Worm (Caenorhabditis elegans): ENCODE results near the gene bgnt-1.2.
A peak's percentile ranks its signal among the peaks of the same experiment; 100 is the strongest.

The bgnt-1.2 gene

ce11 chrV:2076043-2076442 lies 42.4 kb downstream of the bgnt-1.2 start:
- TF ChIP-seq snpc-4 (tag; optimal IDR thresholded peaks at IDR 0.05) (no peak), elt-3 (tag; optimal IDR thresholded peaks at IDR 0.05) (no peak), nhr-28 (tag; optimal IDR thresholded peaks at IDR 0.05) (no peak), unc-62 (GFP tag; optimal IDR thresholded peaks at IDR 0.05) (peak; percentile 66), unc-120 (tag; optimal IDR thresholded peaks at IDR 0.05; ENCODE audit: poor library complexity, severe bottlenecking) (peak; percentile 13)

DNA sequence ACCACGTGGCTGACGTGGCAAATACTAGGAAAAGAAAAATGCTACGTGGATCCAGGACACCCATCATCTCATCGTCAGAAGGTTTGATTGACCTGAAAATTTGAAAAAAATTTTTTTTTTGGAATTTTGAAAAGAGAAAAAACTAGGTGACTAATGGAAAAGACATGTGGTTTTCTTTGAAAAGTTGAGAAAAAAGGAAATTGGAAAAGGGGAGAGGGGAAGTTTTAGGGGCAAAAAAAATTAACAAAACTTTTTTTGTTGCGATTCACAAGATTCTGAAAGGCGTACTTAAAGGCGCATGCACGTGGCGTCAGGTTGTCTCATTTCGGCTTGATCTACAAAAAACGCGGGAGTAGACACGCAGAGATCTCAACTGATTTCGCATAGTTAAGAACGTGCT lies 45.7 kb downstream of the bgnt-1.2 start, which contains the start of gene Y40B10A.9:
Gene Y40B10A.9, minus strand, starts transcription at position 101 of the 400 bp plus-strand sequence.
- TF ChIP-seq bed-3 (GFP tag; optimal IDR thresholded peaks at IDR 0.05): no peak
- TF ChIP-seq flh-1 (GFP tag; optimal IDR thresholded peaks at IDR 0.05): no peak
- no peak for TF ChIP-seq mab-5 (tag; optimal IDR thresholded peaks at IDR 0.05)
- TF ChIP-seq ham-2 (GFP tag; optimal IDR thresholded peaks at IDR 0.05): no peak
- TF ChIP-seq ceh-39 (tag; optimal IDR thresholded peaks at IDR 0.05): no peak
- no peak for TF ChIP-seq mep-1 (tag; optimal IDR thresholded peaks at IDR 0.05)
- TF ChIP-seq nhr-76 (tag; optimal IDR thresholded peaks at IDR 0.05): no peak

DNA sequence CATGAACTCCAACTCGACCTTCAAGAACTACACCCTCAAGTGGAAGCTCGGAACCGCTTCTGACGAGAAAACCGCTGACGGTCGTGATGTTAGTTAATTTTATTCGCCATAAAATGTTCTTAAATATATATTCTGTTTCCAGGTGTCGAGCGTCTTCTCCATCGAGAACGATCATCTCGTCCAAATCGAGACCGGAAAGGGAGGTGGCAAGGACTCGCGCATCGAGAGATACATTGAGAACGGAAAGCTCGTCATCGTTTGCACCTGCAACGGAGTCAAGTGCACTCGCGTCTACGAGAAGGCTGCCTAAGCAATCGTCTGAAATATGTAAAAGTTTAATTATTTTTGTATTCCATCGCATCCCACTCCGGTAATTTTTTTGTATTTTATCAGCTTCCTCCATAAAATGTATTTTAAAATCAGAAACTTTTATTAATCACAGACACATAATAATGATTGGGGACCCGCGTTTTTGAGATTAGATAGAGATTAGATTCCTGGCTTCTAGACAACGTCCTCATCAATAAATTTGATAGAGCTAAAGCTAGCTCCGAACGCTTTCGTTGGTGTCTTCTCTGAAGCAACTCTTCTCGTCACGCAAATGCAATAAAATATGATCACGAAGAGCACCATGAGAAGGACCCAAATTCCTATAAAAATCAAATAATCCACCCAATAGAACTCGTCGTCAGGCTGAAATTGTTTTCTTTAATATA lies 49.6 kb downstream of the bgnt-1.2 start:
- TF ChIP-seq unc-120 (tag; optimal IDR thresholded peaks at IDR 0.05; ENCODE audit: poor library complexity, severe bottlenecking): no peak
- no peak for TF ChIP-seq nhr-76 (tag; optimal IDR thresholded peaks at IDR 0.05)
- TF ChIP-seq nhr-12 (tag; optimal IDR thresholded peaks at IDR 0.05): no peak
- no peak for TF ChIP-seq hlh-1 (tag; optimal IDR thresholded peaks at IDR 0.05)
- no peak for TF ChIP-seq nhr-237 (tag; optimal IDR thresholded peaks at IDR 0.05)
- TF ChIP-seq M03D4.4 (tag; optimal IDR thresholded peaks at IDR 0.05): no peak
- no peak for TF ChIP-seq sptf-1 (tag; optimal IDR thresholded peaks at IDR 0.05)
- TF ChIP-seq ceh-83 (GFP tag; optimal IDR thresholded peaks at IDR 0.05): no peak

DNA sequence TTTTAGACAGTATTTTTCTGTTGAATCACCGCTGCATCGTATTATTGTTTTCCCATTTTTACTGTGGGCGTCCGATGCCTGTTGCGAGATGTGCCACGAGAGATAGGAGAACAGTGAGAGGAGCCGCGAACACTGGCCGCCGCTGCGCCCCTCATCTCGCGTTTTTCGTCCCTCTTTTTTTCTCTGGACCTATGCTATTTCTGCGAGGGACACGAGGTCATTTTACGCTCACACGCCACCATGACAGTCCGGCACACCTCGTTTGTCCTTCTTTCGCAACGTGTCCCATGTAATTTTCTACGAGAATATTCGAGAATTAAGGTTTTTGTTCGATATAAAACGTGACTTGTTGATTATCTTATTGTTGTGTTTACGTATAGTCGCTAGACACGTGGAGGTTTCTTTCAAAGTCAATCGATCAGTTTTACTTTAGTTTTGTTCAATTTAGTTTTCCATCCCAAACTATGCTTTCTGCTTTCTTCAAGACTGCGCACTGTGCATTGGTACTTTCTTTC lies 50.4 kb downstream of the bgnt-1.2 start, which contains the start of gene lbp-9:
Gene lbp-9, plus strand, starts transcription at position 465 of the 515 bp plus-strand sequence.
- TF ChIP-seq nhr-2 (tag; optimal IDR thresholded peaks at IDR 0.05): no peak
- TF ChIP-seq ham-2 (GFP tag; optimal IDR thresholded peaks at IDR 0.05): no peak
- no peak for TF ChIP-seq drap-1 (GFP tag; optimal IDR thresholded peaks at IDR 0.05)
- no peak for TF ChIP-seq mep-1 (tag; optimal IDR thresholded peaks at IDR 0.05)
- TF ChIP-seq ceh-43 (GFP tag; optimal IDR thresholded peaks at IDR 0.05): no peak
- TF ChIP-seq ceh-83 (GFP tag; optimal IDR thresholded peaks at IDR 0.05): no peak
- TF ChIP-seq zip-8 (tag; optimal IDR thresholded peaks at IDR 0.05): no peak

DNA sequence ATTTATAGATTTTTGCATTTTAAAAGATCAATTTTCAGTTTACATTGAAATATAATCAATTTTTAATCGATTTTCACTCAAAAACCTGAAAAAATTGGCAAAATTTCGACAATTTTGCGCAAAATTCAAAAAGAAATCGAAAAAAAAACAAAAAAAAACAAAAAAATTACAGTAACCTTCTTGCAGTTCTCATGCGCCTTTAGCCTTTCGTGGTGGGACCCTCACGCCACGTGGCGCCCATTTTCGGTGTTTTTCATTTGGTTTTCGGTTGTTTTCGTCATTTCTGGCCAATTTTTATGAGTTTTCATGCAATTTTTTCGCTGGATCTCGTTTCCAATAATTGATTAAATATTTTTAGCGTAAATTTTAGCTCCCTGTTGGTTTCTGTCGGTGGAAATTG lies 51.1 kb downstream of the bgnt-1.2 start:
- no peak for TF ChIP-seq ceh-39 (tag; optimal IDR thresholded peaks at IDR 0.05)
- no peak for TF ChIP-seq lin-13 (tag; optimal IDR thresholded peaks at IDR 0.05)
- no peak for TF ChIP-seq ces-1 (GFP tag; optimal IDR thresholded peaks at IDR 0.05)
- no peak for TF ChIP-seq tbx-8 (GFP tag; optimal IDR thresholded peaks at IDR 0.05)
- TF ChIP-seq pha-4 (tag; optimal IDR thresholded peaks at IDR 0.05): no peak
- TF ChIP-seq mab-5 (tag; optimal IDR thresholded peaks at IDR 0.05): no peak
- no peak for TF ChIP-seq ceh-83 (GFP tag; optimal IDR thresholded peaks at IDR 0.05)
- no peak for TF ChIP-seq blmp-1 (tag; optimal IDR thresholded peaks at IDR 0.05)
- no peak for TF ChIP-seq unc-39 (tag; optimal IDR thresholded peaks at IDR 0.05)
- TF ChIP-seq lin-32 (GFP tag; optimal IDR thresholded peaks at IDR 0.05): no peak
- no peak for TF ChIP-seq elt-1 (tag; optimal IDR thresholded peaks at IDR 0.05; ENCODE audit: borderline replicate concordance, insufficient read depth)
- TF ChIP-seq nhr-2 (tag; optimal IDR thresholded peaks at IDR 0.05): no peak
- TF ChIP-seq ceh-43 (GFP tag; optimal IDR thresholded peaks at IDR 0.05): no peak
- no peak for TF ChIP-seq drap-1 (GFP tag; optimal IDR thresholded peaks at IDR 0.05)
- no peak for TF ChIP-seq nhr-12 (tag; optimal IDR thresholded peaks at IDR 0.05)
- no peak for TF ChIP-seq nhr-237 (tag; optimal IDR thresholded peaks at IDR 0.05)
- TF ChIP-seq M03D4.4 (tag; optimal IDR thresholded peaks at IDR 0.05): no peak
- no peak for TF ChIP-seq ztf-11 (tag; optimal IDR thresholded peaks at IDR 0.05)
